Fruit fly (Drosophila melanogaster): ENCODE data around the gene hng3.

The hng3 gene

dm6 chr3L:751516-752125, 3.7 kb downstream of the hng3 start (continued):
- TF ChIP-seq h (GFP tag; optimal IDR thresholded peaks at IDR 0.05), result peak; percentile 5
- TF ChIP-seq CG9705 (GFP tag; optimal IDR thresholded peaks at IDR 0.05), result no peak
- no peak for TF ChIP-seq brk (GFP tag; optimal IDR thresholded peaks at IDR 0.05)
- TF ChIP-seq OdsH (GFP tag; optimal IDR thresholded peaks at IDR 0.05), result peak; percentile 31
- TF ChIP-seq dmrt93B (GFP tag; optimal IDR thresholded peaks at IDR 0.05), result no peak
- no peak for TF ChIP-seq Dif (GFP tag; optimal IDR thresholded peaks at IDR 0.05; ENCODE audit: partially characterized antibody)

dm6 chr3L:750614-751293, 4.5 kb downstream of the hng3 start:
- TF ChIP-seq Dfd (GFP tag; optimal IDR thresholded peaks at IDR 0.05) (no peak), brk (GFP tag; optimal IDR thresholded peaks at IDR 0.05) (no peak), HLH106 (tag; optimal IDR thresholded peaks at IDR 0.05) (no peak), Sp1 (GFP tag; optimal IDR thresholded peaks at IDR 0.05) (no peak), foxo (GFP tag; optimal IDR thresholded peaks at IDR 0.05) (no peak), rgr (GFP tag; optimal IDR thresholded peaks at IDR 0.05) (no peak), br (GFP tag; optimal IDR thresholded peaks at IDR 0.05) (no peak), Vsx2 (GFP tag; optimal IDR thresholded peaks at IDR 0.05; ENCODE audit: partially characterized antibody) (no peak), sv (GFP tag; optimal IDR thresholded peaks at IDR 0.05) (no peak), dmrt93B (GFP tag; optimal IDR thresholded peaks at IDR 0.05) (no peak), dsf (GFP tag; optimal IDR thresholded peaks at IDR 0.05; ENCODE audit: borderline replicate concordance) (no peak), Jra (GFP tag; optimal IDR thresholded peaks at IDR 0.05) (no peak)

dm6 chr3L:749199-749538, 6.1 kb downstream of the hng3 start, which contains the start of gene emc:
Gene emc, plus strand, starts transcription at chr3L:749400.
- TF ChIP-seq sage (GFP tag; optimal IDR thresholded peaks at IDR 0.05) (no peak), Myc (optimal IDR thresholded peaks at IDR 0.05) (no peak), CG9705 (GFP tag; optimal IDR thresholded peaks at IDR 0.05) (no peak), usp (GFP tag; optimal IDR thresholded peaks at IDR 0.05) (no peak), dl (GFP tag; optimal IDR thresholded peaks at IDR 0.05; ENCODE audit: insufficient read depth in 1 of 2, partially characterized antibody in 2 of 2) (peak; percentile 19 to 80), N (GFP tag; optimal IDR thresholded peaks at IDR 0.05) (no peak), Vsx2 (GFP tag; optimal IDR thresholded peaks at IDR 0.05; ENCODE audit: partially characterized antibody) (peak; percentile 93), Hnf4 (GFP tag; optimal IDR thresholded peaks at IDR 0.05) (peak; percentile 74), dmrt93B (GFP tag; optimal IDR thresholded peaks at IDR 0.05) (no peak), dsf (GFP tag; optimal IDR thresholded peaks at IDR 0.05; ENCODE audit: borderline replicate concordance) (no peak), Sp1 (GFP tag; optimal IDR thresholded peaks at IDR 0.05) (peak; percentile 78), Dfd (GFP tag; optimal IDR thresholded peaks at IDR 0.05) (no peak), rgr (GFP tag; optimal IDR thresholded peaks at IDR 0.05) (peak; percentile 72), Mio (GFP tag; optimal IDR thresholded peaks at IDR 0.05) (peak; percentile 43), br (GFP tag; optimal IDR thresholded peaks at IDR 0.05) (peak; percentile 77), CrebA (GFP tag; optimal IDR thresholded peaks at IDR 0.05; ENCODE audit: borderline replicate concordance) (peak; percentile 79), lola (GFP tag; optimal IDR thresholded peaks at IDR 0.05) (no peak), Hr78 (GFP tag; optimal IDR thresholded peaks at IDR 0.05) (no peak), pan (optimal IDR thresholded peaks at IDR 0.05) (no peak), foxo (GFP tag; optimal IDR thresholded peaks at IDR 0.05) (peak in 1 of 2 experiments; percentile 60), brk (GFP tag; optimal IDR thresholded peaks at IDR 0.05) (peak; percentile 68), Jra (GFP tag; optimal IDR thresholded peaks at IDR 0.05) (no peak), Abd-B (GFP tag; optimal IDR thresholded peaks at IDR 0.05) (no peak), sv (GFP tag; optimal IDR thresholded peaks at IDR 0.05) (no peak), GATAd (GFP tag; optimal IDR thresholded peaks at IDR 0.05) (no peak), CG32264 (GFP tag; optimal IDR thresholded peaks at IDR 0.05) (peak; percentile 13), ey (GFP tag; optimal IDR thresholded peaks at IDR 0.05) (no peak), Rel (GFP tag; optimal IDR thresholded peaks at IDR 0.05) (no peak), Rel (tag; optimal IDR thresholded peaks at IDR 0.05) (peak; percentile 66), woc (GFP tag; optimal IDR thresholded peaks at IDR 0.05) (no peak), OdsH (GFP tag; optimal IDR thresholded peaks at IDR 0.05) (peak; percentile 37), fru (GFP tag; optimal IDR thresholded peaks at IDR 0.05) (peak; percentile 36), Hr83 (GFP tag; optimal IDR thresholded peaks at IDR 0.05; ENCODE audit: poor library complexity, severe bottlenecking) (peak; percentile 89), HLH106 (tag; optimal IDR thresholded peaks at IDR 0.05) (peak; percentile 34), jim (GFP tag; optimal IDR thresholded peaks at IDR 0.05) (peak; percentile 63), h (GFP tag; optimal IDR thresholded peaks at IDR 0.05) (peak; percentile 77), psq (GFP tag; optimal IDR thresholded peaks at IDR 0.05) (peak; percentile 21), Dif (GFP tag; optimal IDR thresholded peaks at IDR 0.05; ENCODE audit: partially characterized antibody) (peak; percentile 87), tai (GFP tag; optimal IDR thresholded peaks at IDR 0.05) (no peak)
